Worm (Caenorhabditis elegans): ENCODE measurements around the gene Y50D4A.4.

Gene Y50D4A.4

DNA sequence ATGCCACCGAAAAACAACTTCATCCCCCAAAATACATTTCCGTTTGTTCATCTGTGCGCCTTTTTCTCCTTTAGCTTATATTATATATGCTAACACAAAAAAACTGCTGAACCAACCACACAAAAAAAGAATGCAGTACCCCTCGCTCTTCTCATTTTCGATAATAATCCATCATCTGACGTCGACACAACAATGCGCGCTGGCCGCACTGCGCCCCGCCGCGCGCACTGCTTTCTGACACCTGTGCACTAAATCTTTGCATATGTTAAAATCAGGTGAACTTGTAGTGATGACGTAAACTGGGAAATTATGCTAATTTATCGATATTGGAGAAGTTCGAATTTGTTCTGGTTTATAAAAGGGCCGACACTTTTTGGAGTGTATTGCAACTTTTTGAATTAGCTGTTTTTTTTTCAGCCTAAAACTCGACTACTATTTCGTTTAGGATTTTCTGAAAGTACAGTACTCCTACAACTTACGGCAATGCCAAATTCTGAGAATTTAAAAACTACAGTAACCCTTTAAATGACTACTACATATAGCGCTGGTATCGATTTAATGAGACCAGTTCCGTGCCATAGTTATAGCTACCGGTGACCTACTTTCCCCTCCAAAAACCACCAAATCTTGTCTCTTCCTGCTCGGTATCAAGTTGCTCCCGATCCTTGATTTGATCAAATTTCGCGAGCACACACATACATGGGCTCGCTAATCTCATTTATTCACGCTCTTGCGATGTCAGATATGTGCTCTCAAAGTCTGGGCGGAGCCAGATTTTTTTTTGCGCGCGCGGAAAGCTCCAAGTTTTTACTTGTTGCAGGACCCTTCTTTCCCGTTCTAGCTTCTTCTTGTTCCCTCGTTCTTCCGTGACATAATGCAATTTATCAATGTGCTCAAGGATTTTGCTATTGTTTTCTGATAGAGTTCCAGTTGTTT, 45.9 kb downstream of the Y50D4A.4 start (continued):
- TF ChIP-seq nhr-76 (tag; optimal IDR thresholded peaks at IDR 0.05) (no peak), T26A8.4 (GFP tag; IDR thresholded peaks at IDR 0.05) (no peak), ztf-11 (tag; optimal IDR thresholded peaks at IDR 0.05) (no peak), daf-19 (GFP tag; conservative IDR thresholded peaks at IDR 0.05) (no peak), hlh-30 (tag; optimal IDR thresholded peaks at IDR 0.05; ENCODE audit: insufficient read depth) (peak; percentile 54), set-16 (GFP tag; IDR thresholded peaks at IDR 0.05) (no peak), egl-43 (GFP tag; IDR thresholded peaks at IDR 0.05) (peak; percentile 41; the same call in 1 of the 2 replicates), hmg-1.1 (GFP tag; IDR thresholded peaks at IDR 0.05) (0 out of 2 replicates have a peak, but pooled peaks have one; percentile 16), aha-1 (tag) (peak; percentile 27), ctbp-1 (GFP tag; IDR thresholded peaks at IDR 0.05) (peak; percentile 43; the same call in 1 of the 2 replicates), nhr-42 (GFP tag; IDR thresholded peaks at IDR 0.05) (peak; percentile 35; the same call in 1 of the 2 replicates), mxl-3 (GFP tag; optimal IDR thresholded peaks at IDR 0.05) (no peak), ZK337.2 (GFP tag; IDR thresholded peaks at IDR 0.05) (no peak), vab-7 (GFP tag; IDR thresholded peaks at IDR 0.05) (no peak), nhr-11 (tag; optimal IDR thresholded peaks at IDR 0.05) (no peak), unc-62 (GFP tag; optimal IDR thresholded peaks at IDR 0.05 in 1 of 2) (peak in 1 of 2 experiments; percentile 96), unc-62 (tag; optimal IDR thresholded peaks at IDR 0.05) (no peak), lin-1 (GFP tag; IDR thresholded peaks at IDR 0.05) (no peak), duxl-1 (tag; optimal IDR thresholded peaks at IDR 0.05; ENCODE audit: poor library complexity) (no peak), egl-27 (tag; optimal IDR thresholded peaks at IDR 0.05) (no peak), tra-1 (GFP tag; IDR thresholded peaks at IDR 0.05) (no peak), lin-38 (GFP tag; IDR thresholded peaks at IDR 0.05) (no peak), Y48G9A.11 (GFP tag; IDR thresholded peaks at IDR 0.05) (no peak), ceh-82 (tag; optimal IDR thresholded peaks at IDR 0.05) (no peak), mxl-2 (GFP tag; conservative IDR thresholded peaks at IDR 0.05) (no peak), F10B5.3 (tag; optimal IDR thresholded peaks at IDR 0.05) (no peak), ces-1 (GFP tag; optimal IDR thresholded peaks at IDR 0.05) (peak; percentile 81), nhr-77 (tag; optimal IDR thresholded peaks at IDR 0.05) (no peak), dmd-8 (GFP tag; IDR thresholded peaks at IDR 0.05) (no peak), snpc-4 (tag; optimal IDR thresholded peaks at IDR 0.05) (no peak), pha-4 (GFP tag; IDR thresholded peaks at IDR 0.05) (no peak), pha-4 (tag; optimal IDR thresholded peaks at IDR 0.05) (no peak), zip-11 (GFP tag; IDR thresholded peaks at IDR 0.05) (no peak), zfp-3 (GFP tag; conservative IDR thresholded peaks at IDR 0.05) (no peak), ceh-62 (tag; optimal IDR thresholded peaks at IDR 0.05) (no peak), mes-2 (tag; optimal IDR thresholded peaks at IDR 0.05; ENCODE audit: poor library complexity, severe bottlenecking) (no peak), dve-1 (tag; optimal IDR thresholded peaks at IDR 0.05; ENCODE audit: insufficient read depth) (no peak), dpl-1 (GFP tag; optimal IDR thresholded peaks at IDR 0.05) (no peak), daf-12 (tag; optimal IDR thresholded peaks at IDR 0.05) (no peak), spr-1 (tag; optimal IDR thresholded peaks at IDR 0.05) (no peak), ceh-20 (GFP tag; IDR thresholded peaks at IDR 0.05) (no peak), F26F4.8 (GFP tag; conservative IDR thresholded peaks at IDR 0.05) (no peak), hlh-11 (tag; optimal IDR thresholded peaks at IDR 0.05) (peak; percentile 10), F49E8.2 (tag; optimal IDR thresholded peaks at IDR 0.05; ENCODE audit: borderline replicate concordance) (no peak), mdl-1 (tag; optimal IDR thresholded peaks at IDR 0.05) (no peak), lir-3 (tag; optimal IDR thresholded peaks at IDR 0.05) (no peak), unc-130 (GFP tag; optimal IDR thresholded peaks at IDR 0.05) (no peak), mep-1 (tag; optimal IDR thresholded peaks at IDR 0.05) (no peak), Y105C5A.15 (GFP tag; IDR thresholded peaks at IDR 0.05) (no peak), lsy-2 (tag; optimal IDR thresholded peaks at IDR 0.05) (peak in 1 of 2 experiments; percentile 45)

Data from whole organism, L4 larva.